Worm (Caenorhabditis elegans) whole organism, early embryonic: ENCODE data around the gene cope-1.

Source experiments
- B0310.2 ChIP-seq: sonication (generic microtip); optimal IDR thresholded peaks from 2 replicates; lab custom pipeline; 2016; ENCODE audit warnings: mild to moderate bottlenecking, missing genetic modification characterization, missing compliant biosample characterization
- F13C5.2 ChIP-seq: sonication (generic microtip); optimal IDR thresholded peaks from 2 replicates; lab custom pipeline; 2017; ENCODE audit warnings: mild to moderate bottlenecking, missing genetic modification characterization, inconsistent platforms, missing compliant biosample characterization
- aly-1 ChIP-seq: sonication (generic microtip); optimal IDR thresholded peaks from 2 replicates; lab custom pipeline; 2016; ENCODE audit warnings: missing genetic modification characterization, missing compliant biosample characterization
- ama-1 ChIP-seq: fragments of 150-350 bp; optimal IDR thresholded peaks from 2 replicates; lab custom pipeline; 2014
- ceh-13 ChIP-seq: fragments of 200-800 bp; sonication (Bioruptor generic); optimal IDR thresholded peaks from 2 replicates; lab custom pipeline; 2018; ENCODE audit warnings: mild to moderate bottlenecking, missing genetic modification characterization, missing compliant biosample characterization
- ceh-36 ChIP-seq: sonication (generic microtip); optimal IDR thresholded peaks from 2 replicates; lab custom pipeline; 2016; ENCODE audit warnings: missing genetic modification characterization, inconsistent platforms, missing compliant biosample characterization
- ets-7 ChIP-seq: sonication (generic microtip); optimal IDR thresholded peaks from 2 replicates; lab custom pipeline; 2016; ENCODE audit warnings: missing genotype, missing genetic modification characterization, missing compliant biosample characterization
- flt-1 ChIP-seq: fragments of 200-800 bp; sonication (Bioruptor generic); IDR thresholded peaks from 2 replicates; pipeline ENCODE4 v1.3.6; 2022; ENCODE audit warnings: missing genetic modification characterization, missing compliant biosample characterization
- hmbx-1 ChIP-seq: sonication (generic microtip); optimal IDR thresholded peaks from 2 replicates; lab custom pipeline; 2016; ENCODE audit warnings: mild to moderate bottlenecking, missing genetic modification characterization, missing compliant biosample characterization
- hmg-4 ChIP-seq: fragments of 200-800 bp; sonication (Bioruptor generic); optimal IDR thresholded peaks from 2 replicates; lab custom pipeline; 2018; ENCODE audit warnings: mild to moderate bottlenecking, missing genetic modification characterization, missing compliant biosample characterization
- hnd-1 ChIP-seq: sonication (generic microtip); optimal IDR thresholded peaks from 2 replicates; lab custom pipeline; 2016; ENCODE audit warnings: missing genetic modification characterization, missing compliant biosample characterization
- pes-1 ChIP-seq: fragments of 200-800 bp; sonication (Bioruptor generic); IDR thresholded peaks from 2 replicates; pipeline ENCODE4 v1.3.6; 2022; ENCODE audit warnings: missing genetic modification reagents, missing genetic modification characterization, missing compliant biosample characterization
- scrt-1 ChIP-seq: fragments of 200-800 bp; sonication (Bioruptor generic); IDR thresholded peaks from 2 replicates; pipeline ENCODE4 v1.3.6; 2022; ENCODE audit warnings: missing genetic modification characterization, missing compliant biosample characterization
- sea-1 ChIP-seq: fragments of 200-800 bp; sonication (Bioruptor generic); conservative IDR thresholded peaks from 2 replicates; pipeline ENCODE4 v1.3.6; 2022; ENCODE audit warnings: missing genetic modification characterization, missing compliant biosample characterization
- tbx-11 ChIP-seq: fragments of 200-800 bp; sonication (Bioruptor generic); IDR thresholded peaks from 2 replicates; pipeline ENCODE4 v1.3.6; 2022; ENCODE audit warnings: missing genetic modification characterization, missing compliant biosample characterization
- tbx-37 ChIP-seq: fragments of 200-800 bp; sonication (Bioruptor generic); conservative IDR thresholded peaks from 2 replicates; pipeline ENCODE4 v1.3.6; 2022; ENCODE audit warnings: missing genetic modification reagents, missing genetic modification characterization, missing compliant biosample characterization
- tra-4 ChIP-seq: sonication (generic microtip); optimal IDR thresholded peaks from 2 replicates; lab custom pipeline; 2017; ENCODE audit warnings: missing genetic modification characterization, missing compliant biosample characterization

cope-1 gene

ce11 chrIII:13462138-13462634 is 36.1 kb downstream of the cope-1 start, which contains the start of the genes abcf-2 and T27E9.2:
TSS of gene abcf-2 (minus strand) at chrIII:13462238.
TSS of gene T27E9.2 (minus strand) at chrIII:13462584.
- TF ChIP-seq F13C5.2 (tag; lab: Kevin White, UChicago) (no peak), tbx-11 (GFP tag; lab: Robert Waterston, UW) (no peak), ceh-13 (no peak), ceh-36 (no peak), sea-1 (GFP tag; lab: Robert Waterston, UW) (no peak), ama-1 (lab: Kevin White, UChicago) (no peak), scrt-1 (GFP tag; lab: Robert Waterston, UW) (no peak), tbx-37 (GFP tag; lab: Robert Waterston, UW) (no peak), hnd-1 (tag; lab: Kevin White, UChicago) (no peak), ets-7 (tag; lab: Kevin White, UChicago) (no peak), hmg-4 (GFP tag; lab: Kevin White, UChicago) (no peak)

- TF ChIP-seq ceh-36 (peak; percentile 20), hmbx-1 (no peak), ama-1 (lab: Kevin White, UChicago) (no peak), ceh-13 (no peak), sea-1 (GFP tag; lab: Robert Waterston, UW) (0 out of 2 replicates have a peak, but pooled peaks have one; percentile 44), B0310.2 (no peak), flt-1 (GFP tag; lab: Robert Waterston, UW) (no peak), aly-1 (no peak), hmg-4 (GFP tag; lab: Kevin White, UChicago) (peak; percentile 62), ets-7 (tag; lab: Kevin White, UChicago) (no peak), tbx-11 (GFP tag; lab: Robert Waterston, UW) (no peak), pes-1 (peak; percentile 52; the same call in 1 of the 2 replicates), hnd-1 (tag; lab: Kevin White, UChicago) (no peak), tra-4 (tag; lab: Kevin White, UChicago) (peak; percentile 24), scrt-1 (GFP tag; lab: Robert Waterston, UW) (0 out of 2 replicates have a peak, but pooled peaks have one; percentile 20), F13C5.2 (tag; lab: Kevin White, UChicago) (peak; percentile 80), tbx-37 (GFP tag; lab: Robert Waterston, UW) (peak; percentile 59)
Measured at ce11 chrIII:13462965-13463783, 37.1 kb downstream of the cope-1 start, which contains the start of gene ant-1.1. TSS of gene ant-1.1 (plus strand) at chrIII:13463163.

- TF ChIP-seq ama-1 (lab: Kevin White, UChicago) = peak; percentile 62
- no peak for TF ChIP-seq ets-7 (tag; lab: Kevin White, UChicago)
Measured at ce11 chrIII:13464493-13465362, 38.7 kb downstream of the cope-1 start, which contains the start of gene kel-3. TSS of gene kel-3 (plus strand) at chrIII:13464820.

ce11 chrIII:13465918-13466592 is 40.0 kb downstream of the cope-1 start, which contains the start of gene cdk-5:
TSS of gene cdk-5 (minus strand) at chrIII:13466342.
- TF ChIP-seq tbx-11 (GFP tag; lab: Robert Waterston, UW) (no peak), ceh-36 (no peak), hmg-4 (GFP tag; lab: Kevin White, UChicago) (no peak), pes-1 (no peak), hnd-1 (tag; lab: Kevin White, UChicago) (no peak), ama-1 (lab: Kevin White, UChicago) (no peak), sea-1 (GFP tag; lab: Robert Waterston, UW) (no peak), tbx-37 (GFP tag; lab: Robert Waterston, UW) (no peak), tra-4 (tag; lab: Kevin White, UChicago) (no peak), ets-7 (tag; lab: Kevin White, UChicago) (no peak), F13C5.2 (tag; lab: Kevin White, UChicago) (no peak), flt-1 (GFP tag; lab: Robert Waterston, UW) (no peak), ceh-13 (no peak), scrt-1 (GFP tag; lab: Robert Waterston, UW) (no peak), hmbx-1 (no peak), B0310.2 (no peak), aly-1 (no peak)

- TF ChIP-seq hmg-4 (GFP tag; lab: Kevin White, UChicago) = no peak
- TF ChIP-seq hmbx-1 = no peak
- TF ChIP-seq sea-1 (GFP tag; lab: Robert Waterston, UW) = no peak
- no peak for TF ChIP-seq flt-1 (GFP tag; lab: Robert Waterston, UW)
Measured at ce11 chrIII:13471504-13471903, 45.4 kb downstream of the cope-1 start, which contains the start of gene pssy-2. TSS of gene pssy-2 (plus strand) at chrIII:13471804.

ce11 chrIII:13474482-13474881 is 48.4 kb downstream of the cope-1 start:
- no peak for TF ChIP-seq hnd-1 (tag; lab: Kevin White, UChicago)
- peak; percentile 21; the same call in 1 of the 2 replicates for TF ChIP-seq tbx-37 (GFP tag; lab: Robert Waterston, UW)
- TF ChIP-seq F13C5.2 (tag; lab: Kevin White, UChicago) = no peak
- no peak for TF ChIP-seq scrt-1 (GFP tag; lab: Robert Waterston, UW)
- TF ChIP-seq B0310.2 = no peak
- TF ChIP-seq hmg-4 (GFP tag; lab: Kevin White, UChicago) = no peak
